Worm (Caenorhabditis elegans): ENCODE results near the gene ZC204.12.

DNA sequence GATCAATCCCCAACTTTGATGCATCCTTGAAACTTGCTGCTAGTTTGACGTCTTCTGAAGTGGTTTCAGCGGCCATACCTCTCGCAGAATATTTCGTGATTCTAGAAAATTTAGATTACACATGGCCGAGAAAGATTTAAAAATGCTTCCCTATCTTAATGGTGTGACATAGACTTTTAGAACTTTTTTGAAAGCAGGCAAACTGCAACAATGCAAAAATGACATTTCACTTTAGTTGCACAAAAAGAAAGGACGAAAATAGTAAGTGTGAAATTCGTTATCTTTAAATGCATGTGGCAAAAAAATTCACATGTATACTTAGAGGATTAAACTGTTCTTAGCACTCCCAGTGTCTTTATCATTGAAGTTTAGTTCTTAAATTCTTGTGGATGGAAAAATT is at the start of gene ZC204.12:
- TF ChIP-seq unc-86 (tag; optimal IDR thresholded peaks at IDR 0.05): no peak
- no peak for TF ChIP-seq egl-13 (tag; optimal IDR thresholded peaks at IDR 0.05)
- no peak for TF ChIP-seq unc-30 (tag; optimal IDR thresholded peaks at IDR 0.05)
- no peak for TF ChIP-seq zag-1 (tag; optimal IDR thresholded peaks at IDR 0.05)
- TF ChIP-seq unc-130 (tag; optimal IDR thresholded peaks at IDR 0.05): no peak
- no peak for TF ChIP-seq hlh-4 (tag; optimal IDR thresholded peaks at IDR 0.05)
- no peak for TF ChIP-seq pax-3 (tag; optimal IDR thresholded peaks at IDR 0.05)
- no peak for TF ChIP-seq nhr-11 (tag; optimal IDR thresholded peaks at IDR 0.05)
- no peak for TF ChIP-seq unc-62 (GFP tag; optimal IDR thresholded peaks at IDR 0.05)
- no peak for TF ChIP-seq efl-1 (optimal IDR thresholded peaks at IDR 0.05)
- no peak for TF ChIP-seq efl-1 (GFP tag; optimal IDR thresholded peaks at IDR 0.05 in 1 of 2)
- TF ChIP-seq C34B4.2 (tag; optimal IDR thresholded peaks at IDR 0.05): no peak

Measured in whole organism, L1 larva.